Fruit fly (Drosophila melanogaster): Measurements from ENCODE around the gene CG3081.

CG3081 gene

DNA sequence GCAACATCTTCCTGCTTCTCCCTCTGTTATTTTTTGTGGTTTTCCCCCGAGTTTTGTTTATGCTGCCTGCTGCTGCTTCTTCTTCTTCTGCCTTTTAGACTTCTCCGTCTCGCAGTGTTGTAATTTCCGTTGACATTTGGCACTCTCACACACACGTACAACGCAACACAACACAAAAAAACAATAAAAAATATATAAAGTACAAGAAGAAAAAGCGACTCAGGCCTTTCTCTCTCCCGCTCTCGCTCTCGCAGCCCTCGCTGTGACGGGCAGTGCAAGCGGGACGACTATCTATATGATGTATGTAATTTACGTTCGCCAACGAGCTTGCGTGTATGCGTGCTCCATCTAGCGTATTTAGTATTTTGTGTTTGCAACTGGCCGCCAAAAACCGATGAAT, 42.4 kb upstream of the CG3081 start:
- TF ChIP-seq lab (GFP tag; optimal IDR thresholded peaks at IDR 0.05) = peak; percentile 46
- TF ChIP-seq CG18262 (tag; optimal IDR thresholded peaks at IDR 0.05) = no peak
- peak; percentile 80 for TF ChIP-seq abd-A (tag; optimal IDR thresholded peaks at IDR 0.05)
- 0 out of 3 replicates have a peak, but pooled peaks have one; percentile 24 for TF ChIP-seq CG6791 (GFP tag; IDR thresholded peaks at IDR 0.05; ENCODE audit: partially characterized antibody)
- TF ChIP-seq CG12659 (GFP tag; optimal IDR thresholded peaks at IDR 0.05) = no peak
- peak; percentile 94 for TF ChIP-seq cg (GFP tag; optimal IDR thresholded peaks at IDR 0.05)
- TF ChIP-seq Nf-YB (GFP tag; optimal IDR thresholded peaks at IDR 0.05) = peak; percentile 68
- TF ChIP-seq pfk (GFP tag; optimal IDR thresholded peaks at IDR 0.05) = no peak
- no peak for TF ChIP-seq ham (GFP tag; IDR thresholded peaks at IDR 0.05)
- TF ChIP-seq ftz-f1 (GFP tag; optimal IDR thresholded peaks at IDR 0.05) = peak; percentile 55
- peak; percentile 10 for TF ChIP-seq MESR4 (GFP tag; optimal IDR thresholded peaks at IDR 0.05)
- TF ChIP-seq MBD-R2 (GFP tag; IDR thresholded peaks at IDR 0.05) = peak; percentile 20; the same call in 1 of the 2 replicates
- TF ChIP-seq Med (GFP tag) = peak; percentile 52
- TF ChIP-seq Ptx1 (GFP tag; IDR thresholded peaks at IDR 0.05) = no peak
- no peak for TF ChIP-seq eve (GFP tag; optimal IDR thresholded peaks at IDR 0.05)
- TF ChIP-seq Blimp-1 (GFP tag; optimal IDR thresholded peaks at IDR 0.05) = no peak
- TF ChIP-seq CG14441 (GFP tag; IDR thresholded peaks at IDR 0.05) = no peak
- no peak for TF ChIP-seq h (optimal IDR thresholded peaks at IDR 0.05)
- no peak for TF ChIP-seq fd3F (GFP tag; optimal IDR thresholded peaks at IDR 0.05)
- TF ChIP-seq CG2678 (tag; optimal IDR thresholded peaks at IDR 0.05) = peak; percentile 21
- no peak for TF ChIP-seq B-H2 (GFP tag; optimal IDR thresholded peaks at IDR 0.05)
- TF ChIP-seq pita (GFP tag; optimal IDR thresholded peaks at IDR 0.05) = no peak
- TF ChIP-seq Aef1 (GFP tag; IDR thresholded peaks at IDR 0.05) = 0 out of 3 replicates have a peak, but pooled peaks have one; percentile 19
- peak; percentile 57 for TF ChIP-seq Drgx (GFP tag; IDR thresholded peaks at IDR 0.05)
- TF ChIP-seq CG5180 (GFP tag; optimal IDR thresholded peaks at IDR 0.05) = peak; percentile 2
- TF ChIP-seq CG12155 (GFP tag; optimal IDR thresholded peaks at IDR 0.05) = no peak
- peak; percentile 76 for TF ChIP-seq sens (GFP tag)
- TF ChIP-seq sqz (GFP tag; optimal IDR thresholded peaks at IDR 0.05) = peak; percentile 25
- no peak for TF ChIP-seq da (GFP tag; optimal IDR thresholded peaks at IDR 0.05)
- no peak for TF ChIP-seq CG17186 (GFP tag; optimal IDR thresholded peaks at IDR 0.05)
- peak; percentile 89 for TF ChIP-seq CG8478 (optimal IDR thresholded peaks at IDR 0.05)
- TF ChIP-seq CG1832 (GFP tag; optimal IDR thresholded peaks at IDR 0.05) = peak; percentile 91
- TF ChIP-seq CG7556 (GFP tag; optimal IDR thresholded peaks at IDR 0.05) = no peak
- peak; percentile 36 for TF ChIP-seq HmgZ (tag; optimal IDR thresholded peaks at IDR 0.05)
- peak; percentile 87 for TF ChIP-seq nom (GFP tag; optimal IDR thresholded peaks at IDR 0.05)
- no peak for TF ChIP-seq zfh1 (GFP tag; IDR thresholded peaks at IDR 0.05)
- TF ChIP-seq ttk (GFP tag; IDR thresholded peaks at IDR 0.05) = no peak
- TF ChIP-seq Dip3 (GFP tag; optimal IDR thresholded peaks at IDR 0.05) = no peak
- TF ChIP-seq mirr (GFP tag; optimal IDR thresholded peaks at IDR 0.05) = no peak
- TF ChIP-seq shn (GFP tag; optimal IDR thresholded peaks at IDR 0.05) = no peak
- TF ChIP-seq Gsc (GFP tag; IDR thresholded peaks at IDR 0.05) = no peak
- peak; percentile 56 for TF ChIP-seq CG10543 (GFP tag; optimal IDR thresholded peaks at IDR 0.05)
- TF ChIP-seq CG15073 (GFP tag; optimal IDR thresholded peaks at IDR 0.05) = no peak
- peak; percentile 11 for TF ChIP-seq CG13296 (GFP tag; optimal IDR thresholded peaks at IDR 0.05)
- TF ChIP-seq CG17385 (GFP tag; optimal IDR thresholded peaks at IDR 0.05) = peak; percentile 84
- TF ChIP-seq Mad (GFP tag; optimal IDR thresholded peaks at IDR 0.05) = no peak
- no peak for TF ChIP-seq H2.0 (GFP tag; IDR thresholded peaks at IDR 0.05)
- no peak for TF ChIP-seq Ets97D (GFP tag; optimal IDR thresholded peaks at IDR 0.05)
- TF ChIP-seq cad (GFP tag; optimal IDR thresholded peaks at IDR 0.05) = peak; percentile 44
- TF ChIP-seq CG12104 (GFP tag; optimal IDR thresholded peaks at IDR 0.05) = no peak
- peak in 1 of 2 experiments; percentile 46 for TF ChIP-seq Pdp1 (GFP tag; optimal IDR thresholded peaks at IDR 0.05)
- peak; percentile 6 for TF ChIP-seq CG34376 (GFP tag; optimal IDR thresholded peaks at IDR 0.05)

Measured in whole organism, embryonic.